Worm (Caenorhabditis elegans): ENCODE data around the gene itsn-1.

- TF ChIP-seq nfya-1 (tag; optimal IDR thresholded peaks at IDR 0.05) = peak; percentile 79
- no peak for TF ChIP-seq ets-4 (tag; optimal IDR thresholded peaks at IDR 0.05)
- no peak for TF ChIP-seq ceh-18 (tag; optimal IDR thresholded peaks at IDR 0.05)
- TF ChIP-seq hlh-30 (tag; optimal IDR thresholded peaks at IDR 0.05; ENCODE audit: insufficient read depth) = no peak
- TF ChIP-seq pqm-1 (tag; optimal IDR thresholded peaks at IDR 0.05) = no peak
- TF ChIP-seq pha-4 (tag; optimal IDR thresholded peaks at IDR 0.05) = no peak
- TF ChIP-seq ceh-34 (tag; optimal IDR thresholded peaks at IDR 0.05) = no peak
- no peak for TF ChIP-seq ceh-2 (tag; optimal IDR thresholded peaks at IDR 0.05)
- TF ChIP-seq elt-2 (tag; optimal IDR thresholded peaks at IDR 0.05) = no peak
- TF ChIP-seq T23F11.4 (GFP tag; optimal IDR thresholded peaks at IDR 0.05) = no peak
Observed at ce11 chrIV:17108805-17109204, 10.7 kb upstream of the itsn-1 start.
